Fruit fly (Drosophila melanogaster): ENCODE data around the gene Vps2.

DNA sequence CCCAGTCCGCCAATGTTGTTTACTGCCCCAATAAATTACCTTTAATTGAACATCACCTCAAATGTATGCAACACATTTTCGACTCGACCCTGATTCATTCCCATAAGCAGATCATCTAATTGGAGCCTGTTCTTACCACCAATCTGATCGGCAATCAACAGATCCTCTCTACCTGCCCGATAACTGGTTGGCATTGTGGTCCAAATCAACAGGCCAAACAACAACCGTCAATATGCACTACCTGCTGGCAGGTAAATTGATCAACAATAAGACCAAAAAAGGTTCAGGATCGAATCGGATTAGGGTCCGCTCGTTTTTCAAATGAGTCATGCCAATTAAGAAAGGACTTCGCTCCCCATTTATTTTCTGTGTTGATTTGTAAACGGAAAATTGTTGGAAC lies 29.4 kb upstream of the Vps2 start:
- TF ChIP-seq HLH106 (tag; optimal IDR thresholded peaks at IDR 0.05) (no peak), lola (GFP tag; optimal IDR thresholded peaks at IDR 0.05) (no peak), Hr78 (GFP tag; optimal IDR thresholded peaks at IDR 0.05) (no peak)
